Worm (Caenorhabditis elegans): ENCODE results near the gene str-27.

- TF ChIP-seq lin-39 (tag; optimal IDR thresholded peaks at IDR 0.05) (no peak), mep-1 (tag; optimal IDR thresholded peaks at IDR 0.05) (no peak), dmd-6 (GFP tag; IDR thresholded peaks at IDR 0.05) (no peak)
Observed at ce11 chrV:15732209-15732608, 3.4 kb downstream of the str-27 start, which contains the start of gene str-38.
